Worm (Caenorhabditis elegans): Measurements from ENCODE around the gene Y48C3A.20.

Gene Y48C3A.20

DNA sequence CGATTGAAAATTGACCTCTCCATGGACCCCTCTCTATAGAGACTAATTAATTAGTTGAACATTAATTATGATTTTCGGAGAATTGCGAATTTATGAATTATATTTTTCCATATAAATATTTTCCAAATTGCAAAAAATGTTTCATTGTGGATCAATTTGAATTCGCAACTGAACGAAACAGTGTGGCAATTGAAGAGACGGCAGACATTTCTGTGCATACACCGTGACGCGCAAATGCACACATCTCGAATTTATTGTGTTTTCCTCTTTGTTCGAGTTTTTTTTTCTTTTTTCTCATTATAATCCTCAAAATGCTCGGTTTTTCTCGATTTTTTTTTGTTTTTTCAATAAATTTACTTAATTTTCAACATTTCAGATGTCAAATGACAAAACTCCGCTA lies at the start of gene Y48C3A.20:
TSS of gene Y48C3A.20 (plus strand) at position 377 of the 400 bp plus-strand sequence.
- no peak for TF ChIP-seq ztf-29 (GFP tag; IDR thresholded peaks at IDR 0.05)
- TF ChIP-seq cog-1 (tag; optimal IDR thresholded peaks at IDR 0.05) = peak; percentile 35

DNA sequence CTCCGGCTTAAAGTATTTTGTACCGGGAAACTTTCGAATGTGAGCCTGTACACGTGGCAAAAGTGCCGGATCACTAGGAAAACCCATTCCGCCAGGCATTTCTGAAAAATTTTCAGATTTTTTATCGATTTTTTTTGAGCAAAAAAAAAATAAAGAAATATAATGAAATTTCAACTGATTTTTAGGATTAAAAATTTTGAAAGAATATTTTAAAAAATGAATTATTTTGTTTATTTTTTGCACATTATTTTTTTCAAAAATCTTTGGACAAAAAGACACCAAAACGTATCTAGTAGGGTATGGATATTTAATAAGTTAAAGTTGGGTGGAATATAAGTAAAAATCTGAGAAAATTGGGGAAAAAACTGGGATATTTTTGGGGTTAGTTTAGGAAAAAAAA lies 48.6 kb upstream of the Y48C3A.20 start, which contains the start of gene mac-1:
TSS of gene mac-1 (minus strand) at position 101 of the 400 bp plus-strand sequence.
- TF ChIP-seq med-1 (GFP tag; optimal IDR thresholded peaks at IDR 0.05; ENCODE audit: insufficient read depth) (no peak), klf-2 (GFP tag; conservative IDR thresholded peaks at IDR 0.05) (no peak), flt-1 (GFP tag; IDR thresholded peaks at IDR 0.05) (no peak), cog-1 (tag; optimal IDR thresholded peaks at IDR 0.05) (no peak), ztf-23 (GFP tag; IDR thresholded peaks at IDR 0.05) (no peak), ztf-29 (GFP tag; IDR thresholded peaks at IDR 0.05) (no peak), T22C8.4 (GFP tag; IDR thresholded peaks at IDR 0.05) (no peak), tab-1 (GFP tag; IDR thresholded peaks at IDR 0.05) (no peak), ref-1 (GFP tag; conservative IDR thresholded peaks at IDR 0.05) (no peak)

DNA sequence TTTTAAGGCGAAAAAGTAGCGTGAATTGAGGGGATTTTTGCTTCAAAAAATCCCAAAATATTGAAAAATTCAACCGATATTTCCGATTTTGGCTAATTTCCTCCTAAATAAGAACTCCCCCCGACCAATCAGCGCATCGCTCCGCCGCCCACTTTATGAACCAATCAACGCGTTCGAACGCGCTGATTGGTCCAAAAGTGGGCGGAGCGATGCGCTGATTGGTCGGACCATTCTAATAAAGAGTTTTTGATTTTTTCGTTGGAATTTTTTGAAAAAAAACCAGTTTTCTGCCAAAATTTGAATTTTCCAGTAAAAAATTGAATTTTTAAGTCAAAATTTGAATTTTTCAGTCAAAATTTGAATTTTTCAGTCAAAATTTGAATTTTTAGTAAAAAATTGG lies 48.2 kb upstream of the Y48C3A.20 start:
- TF ChIP-seq med-1 (GFP tag; optimal IDR thresholded peaks at IDR 0.05; ENCODE audit: insufficient read depth) = no peak
- TF ChIP-seq ztf-29 (GFP tag; IDR thresholded peaks at IDR 0.05) = no peak
- TF ChIP-seq tab-1 (GFP tag; IDR thresholded peaks at IDR 0.05) = no peak
- no peak for TF ChIP-seq ztf-23 (GFP tag; IDR thresholded peaks at IDR 0.05)
- no peak for TF ChIP-seq klf-2 (GFP tag; conservative IDR thresholded peaks at IDR 0.05)
- no peak for TF ChIP-seq ref-1 (GFP tag; conservative IDR thresholded peaks at IDR 0.05)
- no peak for TF ChIP-seq flt-1 (GFP tag; IDR thresholded peaks at IDR 0.05)
- TF ChIP-seq T22C8.4 (GFP tag; IDR thresholded peaks at IDR 0.05) = no peak
- no peak for TF ChIP-seq cog-1 (tag; optimal IDR thresholded peaks at IDR 0.05)

DNA sequence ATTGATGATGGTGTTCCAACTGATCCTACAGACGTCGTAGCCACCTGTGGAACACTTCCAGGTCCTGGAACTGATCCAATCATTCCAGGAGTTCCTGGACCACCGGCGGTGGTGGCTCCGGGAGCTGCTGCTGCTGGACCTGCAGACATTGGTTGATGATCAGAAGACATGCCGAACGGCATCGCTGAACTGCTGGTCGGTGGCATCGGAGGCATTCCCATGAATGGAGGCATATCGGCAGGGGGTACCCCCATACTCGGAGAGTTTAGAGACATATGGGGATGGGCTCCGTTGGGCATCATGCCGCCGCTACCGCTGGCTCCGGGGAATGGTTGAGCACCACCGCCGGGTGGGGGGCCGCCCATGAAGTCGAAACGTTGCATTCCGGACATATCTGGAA lies 44.1 kb upstream of the Y48C3A.20 start:
- TF ChIP-seq klf-2 (GFP tag; conservative IDR thresholded peaks at IDR 0.05) (0 out of 2 replicates have a peak, but pooled peaks have one; percentile 22), flt-1 (GFP tag; IDR thresholded peaks at IDR 0.05) (no peak)

DNA sequence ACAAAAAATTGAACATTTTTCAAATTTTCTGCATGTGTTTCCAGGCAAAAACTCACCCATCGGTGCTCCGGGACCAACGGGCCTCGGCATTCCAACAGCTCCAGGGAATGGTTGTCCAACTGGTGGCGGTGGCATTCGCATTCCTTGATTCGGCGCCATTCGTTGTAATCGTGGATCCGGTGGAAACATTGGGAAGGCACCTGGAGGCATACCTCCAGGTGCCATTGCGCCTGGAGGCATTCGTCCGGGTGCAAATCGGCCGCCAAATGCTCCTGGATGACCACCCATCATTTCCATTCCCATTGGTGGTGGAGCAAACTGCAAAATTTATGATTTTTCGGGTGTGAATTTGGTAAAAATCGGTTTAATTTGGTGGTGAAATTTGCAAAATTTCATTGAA lies 42.9 kb upstream of the Y48C3A.20 start:
- no peak for TF ChIP-seq med-1 (GFP tag; optimal IDR thresholded peaks at IDR 0.05; ENCODE audit: insufficient read depth)

DNA sequence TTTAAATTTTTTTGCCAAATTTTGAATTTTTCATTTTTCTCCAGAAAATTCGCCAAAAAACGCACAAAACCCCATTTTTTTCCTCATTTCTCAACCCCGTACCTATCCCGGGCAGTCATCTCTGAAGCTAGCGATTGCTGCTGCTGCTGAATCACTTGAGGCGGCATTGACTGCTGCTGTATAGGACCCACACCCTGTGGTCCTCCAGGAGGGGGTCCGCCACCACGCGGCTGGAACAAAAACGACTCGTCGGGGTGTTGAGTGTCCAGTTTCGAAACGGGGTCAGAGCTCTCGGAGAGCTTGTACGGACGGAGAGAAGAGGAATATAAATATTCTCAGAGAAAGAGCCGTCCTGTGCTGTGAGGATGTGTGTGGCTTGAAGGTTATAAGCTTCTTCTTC lies 39.0 kb upstream of the Y48C3A.20 start, which contains the start of gene sam-10:
TSS of gene sam-10 (minus strand) at position 167 of the 400 bp plus-strand sequence.
- TF ChIP-seq ztf-23 (GFP tag; IDR thresholded peaks at IDR 0.05) (no peak), flt-1 (GFP tag; IDR thresholded peaks at IDR 0.05) (no peak), cog-1 (tag; optimal IDR thresholded peaks at IDR 0.05) (no peak), ref-1 (GFP tag; conservative IDR thresholded peaks at IDR 0.05) (no peak), med-1 (GFP tag; optimal IDR thresholded peaks at IDR 0.05; ENCODE audit: insufficient read depth) (no peak), klf-2 (GFP tag; conservative IDR thresholded peaks at IDR 0.05) (no peak), T22C8.4 (GFP tag; IDR thresholded peaks at IDR 0.05) (no peak), ztf-29 (GFP tag; IDR thresholded peaks at IDR 0.05) (no peak), tab-1 (GFP tag; IDR thresholded peaks at IDR 0.05) (no peak)

DNA sequence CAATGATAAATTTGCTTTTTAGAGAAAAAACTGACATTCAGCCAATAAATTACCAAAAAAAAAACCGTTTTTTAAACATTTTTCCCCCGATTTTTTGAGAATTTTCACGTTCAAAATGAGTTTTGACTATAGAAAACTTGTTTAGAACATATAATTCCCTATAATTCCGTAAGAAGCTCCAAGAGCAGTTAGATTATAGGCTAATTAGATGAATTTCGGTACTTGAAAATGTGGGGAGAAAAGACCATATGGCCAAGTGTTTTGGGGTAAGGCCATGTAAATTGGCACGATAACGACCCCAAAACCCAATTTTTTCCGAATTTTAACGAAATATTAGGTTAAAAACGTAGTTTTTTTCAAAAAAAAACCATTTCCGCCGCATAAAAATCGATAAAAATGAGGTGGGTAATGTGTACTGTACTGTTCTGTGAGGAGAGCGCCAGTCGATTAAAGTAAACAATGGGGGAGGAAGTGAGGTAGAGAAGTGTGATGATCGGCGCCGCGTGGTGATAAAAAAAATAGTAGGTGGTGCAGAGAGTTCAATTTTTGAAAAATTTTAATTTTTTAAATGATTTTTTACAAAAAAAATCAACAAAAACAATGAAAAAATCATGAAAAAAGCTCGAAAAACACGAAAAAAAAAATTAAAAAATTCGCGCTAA lies 36.2 kb upstream of the Y48C3A.20 start:
- TF ChIP-seq med-1 (GFP tag; optimal IDR thresholded peaks at IDR 0.05; ENCODE audit: insufficient read depth) (no peak), ztf-23 (GFP tag; IDR thresholded peaks at IDR 0.05) (no peak), T22C8.4 (GFP tag; IDR thresholded peaks at IDR 0.05) (no peak), cog-1 (tag; optimal IDR thresholded peaks at IDR 0.05) (no peak), klf-2 (GFP tag; conservative IDR thresholded peaks at IDR 0.05) (no peak), tab-1 (GFP tag; IDR thresholded peaks at IDR 0.05) (no peak), flt-1 (GFP tag; IDR thresholded peaks at IDR 0.05) (no peak), ztf-29 (GFP tag; IDR thresholded peaks at IDR 0.05) (no peak), ref-1 (GFP tag; conservative IDR thresholded peaks at IDR 0.05) (no peak)

DNA sequence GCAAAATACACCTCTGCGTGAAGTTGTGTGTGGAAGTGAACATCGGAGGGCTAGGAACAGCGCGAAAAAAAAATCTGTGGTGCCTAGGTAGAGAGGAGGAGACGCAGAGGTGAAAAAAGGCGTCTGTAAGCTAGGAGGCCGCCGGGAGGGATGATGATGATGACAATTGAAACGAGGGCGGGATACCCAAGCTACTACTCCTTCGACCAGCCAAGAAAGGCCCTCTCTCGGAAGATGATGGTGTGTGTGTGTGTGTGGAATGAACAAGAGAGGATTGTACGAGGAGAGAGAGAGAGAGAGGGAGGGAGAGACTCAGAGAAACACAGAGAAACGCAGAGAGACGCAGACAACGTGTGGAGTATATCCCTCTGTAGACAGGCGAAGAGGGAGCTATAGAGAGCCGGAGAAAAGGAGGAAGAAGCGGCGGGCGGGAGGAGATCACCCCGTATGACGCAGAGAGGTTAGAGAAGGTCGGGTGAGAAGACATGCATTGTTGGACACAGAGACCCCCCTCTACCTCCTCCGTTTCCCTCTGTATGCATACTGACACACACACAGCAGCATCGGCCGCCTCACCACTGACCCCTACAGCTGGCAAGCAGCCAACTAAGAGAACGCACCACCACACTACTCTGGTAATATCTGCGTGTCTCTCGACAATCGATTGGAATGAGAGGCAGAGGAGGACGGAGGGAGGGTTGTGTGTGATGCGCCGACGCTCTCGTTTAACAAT lies 34.3 kb upstream of the Y48C3A.20 start:
- TF ChIP-seq ref-1 (GFP tag; conservative IDR thresholded peaks at IDR 0.05) (0 out of 2 replicates have a peak, but pooled peaks have one; percentile 20), klf-2 (GFP tag; conservative IDR thresholded peaks at IDR 0.05) (no peak), tab-1 (GFP tag; IDR thresholded peaks at IDR 0.05) (peak; percentile 34; the same call in 1 of the 2 replicates), ztf-29 (GFP tag; IDR thresholded peaks at IDR 0.05) (peak; percentile 61), ztf-23 (GFP tag; IDR thresholded peaks at IDR 0.05) (no peak), flt-1 (GFP tag; IDR thresholded peaks at IDR 0.05) (no peak; the same call in none of the 2 replicates), med-1 (GFP tag; optimal IDR thresholded peaks at IDR 0.05; ENCODE audit: insufficient read depth) (no peak), cog-1 (tag; optimal IDR thresholded peaks at IDR 0.05) (peak; percentile 94), T22C8.4 (GFP tag; IDR thresholded peaks at IDR 0.05) (peak; percentile 96)

DNA sequence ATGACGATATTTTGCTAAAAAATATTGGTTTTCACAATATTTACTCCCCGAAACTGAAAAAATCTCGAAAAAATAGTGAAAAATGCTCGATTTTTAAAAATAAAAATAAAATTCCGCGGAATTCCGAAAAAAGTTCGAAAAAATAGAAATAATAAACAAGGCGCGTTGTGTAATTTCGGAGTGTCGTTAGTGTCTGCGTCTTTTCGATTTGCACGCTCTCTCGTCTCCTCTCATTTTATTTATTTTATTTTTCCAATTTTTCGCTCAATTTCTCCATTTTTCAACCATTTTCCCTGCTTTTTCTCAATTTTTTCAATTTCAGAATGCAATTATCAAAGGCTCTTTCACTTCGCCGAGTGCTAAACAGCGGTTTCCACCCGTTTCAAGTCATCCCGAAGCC lies 31.4 kb upstream of the Y48C3A.20 start, which contains the start of gene mrpl-20:
TSS of gene mrpl-20 (plus strand) at position 323 of the 400 bp plus-strand sequence.
- TF ChIP-seq klf-2 (GFP tag; conservative IDR thresholded peaks at IDR 0.05) (no peak), T22C8.4 (GFP tag; IDR thresholded peaks at IDR 0.05) (no peak), ref-1 (GFP tag; conservative IDR thresholded peaks at IDR 0.05) (no peak), tab-1 (GFP tag; IDR thresholded peaks at IDR 0.05) (no peak), ztf-29 (GFP tag; IDR thresholded peaks at IDR 0.05) (no peak), med-1 (GFP tag; optimal IDR thresholded peaks at IDR 0.05; ENCODE audit: insufficient read depth) (no peak), ztf-23 (GFP tag; IDR thresholded peaks at IDR 0.05) (no peak), flt-1 (GFP tag; IDR thresholded peaks at IDR 0.05) (no peak), cog-1 (tag; optimal IDR thresholded peaks at IDR 0.05) (no peak)

DNA sequence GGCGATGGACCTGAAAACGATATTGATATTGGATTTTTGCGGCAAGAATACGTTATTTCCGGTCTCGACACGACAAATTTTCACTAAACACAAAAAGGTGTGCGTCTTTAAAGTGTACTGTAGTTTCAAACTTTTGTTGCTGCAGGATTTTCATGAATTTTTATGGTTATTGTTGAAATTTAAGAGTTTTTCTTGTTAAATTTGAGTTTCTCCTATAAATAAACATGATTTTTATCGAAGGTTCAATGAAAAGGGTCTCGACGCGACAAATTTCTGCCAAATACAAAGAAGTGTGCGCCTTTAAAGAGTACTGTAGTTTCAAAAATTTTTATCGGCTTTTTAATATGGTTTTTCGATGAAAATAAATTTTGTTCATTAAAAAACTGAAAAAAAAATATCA lies 29.4 kb upstream of the Y48C3A.20 start:
- no peak for TF ChIP-seq cog-1 (tag; optimal IDR thresholded peaks at IDR 0.05)
- no peak for TF ChIP-seq T22C8.4 (GFP tag; IDR thresholded peaks at IDR 0.05)
- no peak for TF ChIP-seq tab-1 (GFP tag; IDR thresholded peaks at IDR 0.05)
- TF ChIP-seq ref-1 (GFP tag; conservative IDR thresholded peaks at IDR 0.05) = no peak
- no peak for TF ChIP-seq ztf-23 (GFP tag; IDR thresholded peaks at IDR 0.05)
- TF ChIP-seq flt-1 (GFP tag; IDR thresholded peaks at IDR 0.05) = no peak
- no peak for TF ChIP-seq klf-2 (GFP tag; conservative IDR thresholded peaks at IDR 0.05)
- no peak for TF ChIP-seq ztf-29 (GFP tag; IDR thresholded peaks at IDR 0.05)
- TF ChIP-seq med-1 (GFP tag; optimal IDR thresholded peaks at IDR 0.05; ENCODE audit: insufficient read depth) = no peak

Measured in whole organism, midembryonic.